Worm (Caenorhabditis elegans) whole organism, L4 larva: Measurements from ENCODE around the gene F45E10.2.

Experiments used
- D1046.2 ChIP-seq: fragments of 200-800 bp; sonication (Bioruptor generic); IDR thresholded peaks from 2 replicates; pipeline ENCODE4 v1.3.6; 2022; ENCODE audit warnings: missing genetic modification characterization, missing compliant biosample characterization
- F37D6.2 ChIP-seq: sonication (generic microtip); optimal IDR thresholded peaks from 2 replicates; lab custom pipeline; 2016; ENCODE audit warnings: mild to moderate bottlenecking, missing genetic modification characterization, missing compliant biosample characterization
- T20F7.1 ChIP-seq: fragments of 200-800 bp; sonication (Bioruptor generic); optimal IDR thresholded peaks from 2 replicates; lab custom pipeline; 2018; ENCODE audit warnings: mild to moderate bottlenecking, missing genetic modification characterization, missing compliant biosample characterization
- Y48G9A.11 ChIP-seq: fragments of 200-800 bp; sonication (Bioruptor generic); IDR thresholded peaks from 2 replicates; pipeline ENCODE4 v1.3.6; 2022; ENCODE audit warnings: missing genetic modification reagents, missing genetic modification characterization, missing compliant biosample characterization
- aha-1 ChIP-seq: fragments of 150-350 bp; peaks from one replicate; lab custom pipeline; 2014; ENCODE audit warnings: missing biosample characterization, missing genetic modification characterization
- ama-1 ChIP-seq: fragments of 150-350 bp; optimal IDR thresholded peaks from 2 replicates; lab custom pipeline; 2014; ENCODE audit warnings: inconsistent platforms, mixed read lengths
- ceh-82 ChIP-seq: sonication (generic microtip); optimal IDR thresholded peaks from 2 replicates; lab custom pipeline; 2017; ENCODE audit warnings: missing biosample characterization, missing genetic modification characterization
- cey-2 ChIP-seq: sonication (generic microtip); optimal IDR thresholded peaks from 3 replicates; lab custom pipeline; 2017; ENCODE audit warnings: missing genetic modification characterization, mild to moderate bottlenecking, missing compliant biosample characterization, antibody characterized with exemption, borderline replicate concordance; ENCODE audit not compliant: insufficient read depth
- ctbp-1 ChIP-seq: fragments of 200-800 bp; sonication (Bioruptor generic); IDR thresholded peaks from 2 replicates; pipeline ENCODE4 v1.3.6; 2022; ENCODE audit warnings: missing genetic modification reagents, missing genetic modification characterization, missing compliant biosample characterization
- daf-16 ChIP-seq, 3 experiments: sonication (generic microtip); optimal IDR thresholded peaks; 2 replicates each; lab custom pipeline; 2016 to 2017; ENCODE audit warnings: missing genetic modification characterization in 3 of 3, missing genetic modification reagents in 3 of 3, mild to moderate bottlenecking in 2 of 3, missing compliant biosample characterization in 2 of 3, missing biosample characterization in 1 of 3, moderate library complexity in 1 of 3
- daf-19 ChIP-seq: fragments of 200-800 bp; sonication (Bioruptor generic); conservative IDR thresholded peaks from 2 replicates; pipeline ENCODE4 v1.3.6; 2022; ENCODE audit warnings: missing genetic modification characterization, missing compliant biosample characterization
- dmd-9 ChIP-seq: fragments of 200-800 bp; sonication (Bioruptor generic); IDR thresholded peaks from 2 replicates; pipeline ENCODE4 v1.3.6; 2022; ENCODE audit warnings: missing genetic modification reagents, missing genetic modification characterization, missing compliant biosample characterization
- dpl-1 ChIP-seq: fragments of 150-350 bp; optimal IDR thresholded peaks from 2 replicates; lab custom pipeline; 2014; ENCODE audit warnings: missing biosample characterization, missing genetic modification reagents, missing genetic modification characterization
- duxl-1 ChIP-seq: sonication (generic microtip); optimal IDR thresholded peaks from 2 replicates; lab custom pipeline; 2016; ENCODE audit warnings: mild to moderate bottlenecking, missing genetic modification characterization, moderate library complexity, missing compliant biosample characterization; ENCODE audit not compliant: poor library complexity
- dve-1 ChIP-seq: sonication (generic microtip); optimal IDR thresholded peaks from 2 replicates; lab custom pipeline; 2017; ENCODE audit warnings: antibody characterized with exemption, mild to moderate bottlenecking, missing genetic modification characterization, missing compliant biosample characterization; ENCODE audit not compliant: insufficient read depth
- egl-43 ChIP-seq: fragments of 200-800 bp; sonication (Bioruptor generic); IDR thresholded peaks from 2 replicates; pipeline ENCODE4 v1.3.6; 2022; ENCODE audit warnings: missing genetic modification reagents, missing genetic modification characterization, missing compliant biosample characterization
- gei-8 ChIP-seq: fragments of 200-800 bp; sonication (Bioruptor generic); optimal IDR thresholded peaks from 2 replicates; lab custom pipeline; 2018; ENCODE audit warnings: mild to moderate bottlenecking, missing genetic modification characterization, missing compliant biosample characterization
- hif-1 ChIP-seq, 2 experiments: sonication (generic microtip); optimal IDR thresholded peaks; 2 replicates each; lab custom pipeline; 2016 to 2017; ENCODE audit warnings: missing compliant biosample characterization in 2 of 2, missing genetic modification characterization in 2 of 2, missing genetic modification reagents in 2 of 2, missing genotype in 2 of 2, mild to moderate bottlenecking in 1 of 2
- hlh-11 ChIP-seq: fragments of 200-800 bp; sonication (Bioruptor generic); optimal IDR thresholded peaks from 2 replicates; lab custom pipeline; 2018; ENCODE audit warnings: mild to moderate bottlenecking, missing genetic modification characterization, missing compliant biosample characterization
- hlh-30 ChIP-seq: sonication (generic microtip); optimal IDR thresholded peaks from 2 replicates; lab custom pipeline; 2017; ENCODE audit warnings: antibody characterized with exemption, mild to moderate bottlenecking, missing genetic modification characterization, missing compliant biosample characterization; ENCODE audit not compliant: insufficient read depth
- lim-7 ChIP-seq: fragments of 200-800 bp; sonication (Bioruptor generic); IDR thresholded peaks from 2 replicates; pipeline ENCODE4 v1.3.6; 2022; ENCODE audit warnings: missing genetic modification characterization, missing compliant biosample characterization
- lin-13 ChIP-seq: fragments of 150-350 bp; optimal IDR thresholded peaks from 2 replicates; lab custom pipeline; 2014; ENCODE audit warnings: missing biosample characterization, missing genetic modification reagents, missing genetic modification characterization
- lin-38 ChIP-seq: fragments of 200-800 bp; sonication (Bioruptor generic); IDR thresholded peaks from 2 replicates; pipeline ENCODE4 v1.3.6; 2022; ENCODE audit warnings: missing genetic modification reagents, missing genetic modification characterization, missing compliant biosample characterization
- lsy-2 ChIP-seq, 2 experiments: fragments of 150-350 bp in 1 of 2; sonication (generic microtip) in 1 of 2; optimal IDR thresholded peaks; 2 replicates each; lab custom pipeline; 2014 to 2017; ENCODE audit warnings: missing biosample characterization in 2 of 2, missing genetic modification characterization in 2 of 2
- madf-5 ChIP-seq, 2 experiments: fragments of 200-800 bp; sonication (Bioruptor generic); IDR thresholded peaks; 2 replicates each; pipeline ENCODE4 v1.3.6; 2022; ENCODE audit warnings: missing compliant biosample characterization in 2 of 2, missing genetic modification characterization in 2 of 2
- mdl-1 ChIP-seq, 2 experiments: fragments of 150-350 bp in 1 of 2; sonication (generic microtip) in 1 of 2; optimal IDR thresholded peaks; 2 replicates each; lab custom pipeline; 2014 to 2017; ENCODE audit warnings: missing biosample characterization in 2 of 2, missing genetic modification characterization in 2 of 2
- mes-2 ChIP-seq: sonication (generic microtip); optimal IDR thresholded peaks from 2 replicates; lab custom pipeline; 2016; ENCODE audit warnings: missing genotype, mild to moderate bottlenecking, missing genetic modification characterization, missing compliant biosample characterization; ENCODE audit not compliant: poor library complexity, severe bottlenecking
- mxl-3 ChIP-seq: fragments of 200-800 bp; sonication (Bioruptor generic); optimal IDR thresholded peaks from 2 replicates; lab custom pipeline; 2018; ENCODE audit warnings: mild to moderate bottlenecking, missing genetic modification characterization, missing compliant biosample characterization
- nhr-237 ChIP-seq: sonication (generic microtip); optimal IDR thresholded peaks from 2 replicates; lab custom pipeline; 2017; ENCODE audit warnings: missing biosample characterization, missing genetic modification characterization
- nhr-25 ChIP-seq: sonication (generic microtip); optimal IDR thresholded peaks from 2 replicates; lab custom pipeline; 2017; ENCODE audit warnings: missing genetic modification characterization, mild to moderate bottlenecking, missing compliant biosample characterization, antibody characterized with exemption, moderate library complexity, borderline replicate concordance; ENCODE audit not compliant: insufficient read depth
- nhr-6 ChIP-seq: fragments of 150-350 bp; optimal IDR thresholded peaks from 2 replicates; lab custom pipeline; 2014; ENCODE audit warnings: missing biosample characterization, missing genetic modification characterization
- nhr-77 ChIP-seq: fragments of 150-350 bp; optimal IDR thresholded peaks from 2 replicates; lab custom pipeline; 2014; ENCODE audit warnings: missing biosample characterization, missing genetic modification characterization
- pha-4 ChIP-seq, 2 experiments: fragments of 150-350 bp in 1 of 2; fragments of 200-800 bp in 1 of 2; sonication (Bioruptor generic) in 1 of 2; IDR thresholded peaks in 1 of 2; optimal IDR thresholded peaks in 1 of 2; 2 replicates each; pipeline versions ENCODE4 v1.3.6 to Lab custom; 2014 to 2022; ENCODE audit warnings: missing genetic modification characterization in 2 of 2, missing genetic modification reagents in 2 of 2, missing biosample characterization in 1 of 2, missing compliant biosample characterization in 1 of 2
- php-3 ChIP-seq: fragments of 200-800 bp; sonication (Bioruptor generic); IDR thresholded peaks from 2 replicates; pipeline ENCODE4 v1.3.6; 2022; ENCODE audit warnings: missing genetic modification reagents, missing genetic modification characterization, missing compliant biosample characterization
- pqm-1 ChIP-seq: sonication (generic microtip); optimal IDR thresholded peaks from 2 replicates; lab custom pipeline; 2017; ENCODE audit warnings: missing biosample characterization, missing genetic modification characterization
- snpc-1.2 ChIP-seq: fragments of 200-800 bp; sonication (Bioruptor generic); IDR thresholded peaks from 2 replicates; pipeline ENCODE4 v1.3.6; 2022; ENCODE audit warnings: missing genetic modification reagents, missing genetic modification characterization, missing compliant biosample characterization
- spr-1 ChIP-seq: sonication (generic microtip); optimal IDR thresholded peaks from 2 replicates; lab custom pipeline; 2016; ENCODE audit warnings: mild to moderate bottlenecking, missing genetic modification characterization, missing compliant biosample characterization
- ztf-11 ChIP-seq: fragments of 150-350 bp; optimal IDR thresholded peaks from 2 replicates; lab custom pipeline; 2014; ENCODE audit warnings: missing biosample characterization, missing genetic modification characterization

F45E10.2 gene

DNA sequence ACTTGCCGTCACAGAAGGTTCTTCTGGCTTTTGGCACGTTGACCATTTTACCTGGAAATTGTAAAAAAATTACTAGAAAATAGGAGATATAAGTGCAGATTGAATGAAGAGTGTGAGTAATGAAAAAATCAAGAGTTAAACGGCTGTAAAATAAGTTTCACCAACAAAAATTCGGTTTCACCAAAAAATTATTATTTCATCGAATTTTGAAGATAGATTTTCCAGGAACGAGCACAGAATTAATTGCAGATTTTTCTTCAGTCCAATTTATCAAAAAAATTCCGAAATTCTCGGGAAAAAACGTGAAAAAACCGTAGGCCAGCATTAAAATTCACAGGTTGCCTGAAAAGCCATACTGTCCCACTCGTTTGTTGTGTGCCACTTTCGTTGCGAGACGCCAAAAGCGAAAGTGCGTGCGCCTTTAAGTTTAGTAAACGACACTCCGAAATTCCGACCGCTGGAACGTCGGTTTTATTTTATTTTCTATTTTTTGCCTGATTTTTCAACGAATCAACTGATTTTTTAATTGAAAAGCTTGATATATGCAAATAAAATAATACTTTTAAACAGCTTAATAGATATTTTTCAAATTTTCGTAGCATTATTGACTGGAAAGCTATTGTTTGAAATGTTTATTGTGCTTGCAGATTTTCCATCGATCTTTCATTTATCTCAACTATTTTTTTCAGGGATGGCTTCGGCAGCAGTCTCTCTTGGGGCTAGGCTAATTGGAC lies 42.2 kb upstream of the F45E10.2 start, which contains the start of the genes rpl-36.A and nuo-1 (continued):
- TF ChIP-seq lin-13 (GFP tag; lab: Kevin White, UChicago) (peak; percentile 54), nhr-77 (tag; lab: Kevin White, UChicago) (peak; percentile 86), dve-1 (tag; lab: Kevin White, UChicago) (peak; percentile 71), lim-7 (GFP tag; lab: Robert Waterston, UW) (no peak), aha-1 (tag; lab: Kevin White, UChicago) (peak; percentile 58), hlh-11 (tag; lab: Kevin White, UChicago) (peak; percentile 80), daf-19 (GFP tag; lab: Robert Waterston, UW) (no peak), daf-16 (GFP tag; optimal IDR thresholded peaks at IDR 0.05; lab: Kevin White, UChicago) (no peak), daf-16 (tag; optimal IDR thresholded peaks at IDR 0.05; lab: Kevin White, UChicago) (peak; percentile 41), mxl-3 (GFP tag; lab: Kevin White, UChicago) (peak; percentile 36), lsy-2 (tag; optimal IDR thresholded peaks at IDR 0.05; lab: Kevin White, UChicago) (peak; percentile 91 to 99), mes-2 (tag; lab: Kevin White, UChicago) (peak; percentile 86), gei-8 (GFP tag; lab: Kevin White, UChicago) (no peak), ctbp-1 (GFP tag; lab: Robert Waterston, UW) (no peak), madf-5 (GFP tag; IDR thresholded peaks at IDR 0.05; lab: Robert Waterston, UW) (no peak), php-3 (GFP tag; lab: Robert Waterston, UW) (no peak), dmd-9 (GFP tag; lab: Robert Waterston, UW) (no peak), nhr-237 (tag; lab: Kevin White, UChicago) (no peak), nhr-25 (tag; lab: Kevin White, UChicago) (peak; percentile 9), D1046.2 (GFP tag; lab: Robert Waterston, UW) (peak; percentile 98), nhr-6 (peak; percentile 81), Y48G9A.11 (GFP tag; lab: Robert Waterston, UW) (peak; percentile 83), ceh-82 (no peak), dpl-1 (peak; percentile 83), pha-4 (GFP tag; IDR thresholded peaks at IDR 0.05; lab: Robert Waterston, UW) (no peak), pha-4 (tag; optimal IDR thresholded peaks at IDR 0.05; lab: Kevin White, UChicago) (peak; percentile 12), hlh-30 (tag; lab: Kevin White, UChicago) (peak; percentile 76), F37D6.2 (tag; lab: Kevin White, UChicago) (peak; percentile 27), cey-2 (tag; lab: Kevin White, UChicago) (no peak), mdl-1 (tag; optimal IDR thresholded peaks at IDR 0.05; lab: Kevin White, UChicago) (peak in 1 of 2 experiments; percentile 27), egl-43 (GFP tag; lab: Robert Waterston, UW) (no peak), hif-1 (tag; optimal IDR thresholded peaks at IDR 0.05; lab: Kevin White, UChicago) (peak in 1 of 2 experiments; percentile 74), T20F7.1 (GFP tag; lab: Kevin White, UChicago) (peak; percentile 96)

DNA sequence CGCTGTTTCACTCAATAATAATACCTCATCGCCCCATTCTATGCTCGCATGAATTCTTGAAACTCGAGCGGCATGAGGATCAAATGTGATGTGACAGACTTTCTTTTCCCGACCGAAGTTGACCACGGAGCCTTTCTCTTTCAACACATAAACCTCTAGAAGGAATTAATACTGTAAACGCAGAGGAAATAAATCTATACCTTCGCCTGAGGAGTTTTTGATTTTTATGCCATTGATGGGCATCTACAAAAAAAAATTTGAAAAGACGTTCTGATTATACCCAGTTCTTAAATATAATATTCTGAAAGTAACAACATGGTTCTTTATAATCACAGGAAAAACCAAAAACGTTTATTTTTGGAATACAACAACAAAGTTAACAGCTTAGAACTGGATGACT lies 41.1 kb upstream of the F45E10.2 start, which contains the start of gene nbs-1:
Gene nbs-1 (minus strand): TSS at position 246 of the 400 bp plus-strand sequence.
- TF ChIP-seq mes-2 (tag; lab: Kevin White, UChicago): peak; percentile 21
- TF ChIP-seq ama-1 (lab: Kevin White, UChicago): peak; percentile 14
- peak in 1 of 2 experiments; percentile 29 for TF ChIP-seq lsy-2 (tag; optimal IDR thresholded peaks at IDR 0.05; lab: Kevin White, UChicago)
- TF ChIP-seq lin-38 (GFP tag; lab: Robert Waterston, UW): peak; percentile 49; the same call in 1 of the 2 replicates
- TF ChIP-seq duxl-1: no peak
- TF ChIP-seq Y48G9A.11 (GFP tag; lab: Robert Waterston, UW): 0 out of 2 replicates have a peak, but pooled peaks have one; percentile 38
- no peak for TF ChIP-seq spr-1
- TF ChIP-seq lin-13 (GFP tag; lab: Kevin White, UChicago): no peak
- no peak for TF ChIP-seq ztf-11 (tag; lab: Kevin White, UChicago)
- peak; percentile 54; the same call in 1 of the 2 replicates for TF ChIP-seq snpc-1.2 (GFP tag; lab: Robert Waterston, UW)
- TF ChIP-seq hif-1 (tag; optimal IDR thresholded peaks at IDR 0.05; lab: Kevin White, UChicago): no peak
- no peak for TF ChIP-seq pqm-1
